Fruit fly (Drosophila melanogaster) whole organism: ENCODE measurements around the gene Ziz.

Experiments used
- CG8478 ChIP-seq: fragments of >200 bp; optimal IDR thresholded peaks from 2 replicates; lab custom pipeline; 2018; ENCODE audit warnings: inconsistent platforms
- Dll ChIP-seq: fragments of >200 bp; optimal IDR thresholded peaks from 2 replicates; lab custom pipeline; 2017
- pan ChIP-seq: fragments of >200 bp; optimal IDR thresholded peaks from 2 replicates; lab custom pipeline; 2017
- psq ChIP-seq: fragments of >200 bp; optimal IDR thresholded peaks from 2 replicates; lab custom pipeline; 2017
- usp ChIP-seq: fragments of >200 bp; optimal IDR thresholded peaks from 2 replicates; lab custom pipeline; 2017; ENCODE audit warnings: missing biosample characterization, missing genetic modification characterization, mixed read lengths

DNA sequence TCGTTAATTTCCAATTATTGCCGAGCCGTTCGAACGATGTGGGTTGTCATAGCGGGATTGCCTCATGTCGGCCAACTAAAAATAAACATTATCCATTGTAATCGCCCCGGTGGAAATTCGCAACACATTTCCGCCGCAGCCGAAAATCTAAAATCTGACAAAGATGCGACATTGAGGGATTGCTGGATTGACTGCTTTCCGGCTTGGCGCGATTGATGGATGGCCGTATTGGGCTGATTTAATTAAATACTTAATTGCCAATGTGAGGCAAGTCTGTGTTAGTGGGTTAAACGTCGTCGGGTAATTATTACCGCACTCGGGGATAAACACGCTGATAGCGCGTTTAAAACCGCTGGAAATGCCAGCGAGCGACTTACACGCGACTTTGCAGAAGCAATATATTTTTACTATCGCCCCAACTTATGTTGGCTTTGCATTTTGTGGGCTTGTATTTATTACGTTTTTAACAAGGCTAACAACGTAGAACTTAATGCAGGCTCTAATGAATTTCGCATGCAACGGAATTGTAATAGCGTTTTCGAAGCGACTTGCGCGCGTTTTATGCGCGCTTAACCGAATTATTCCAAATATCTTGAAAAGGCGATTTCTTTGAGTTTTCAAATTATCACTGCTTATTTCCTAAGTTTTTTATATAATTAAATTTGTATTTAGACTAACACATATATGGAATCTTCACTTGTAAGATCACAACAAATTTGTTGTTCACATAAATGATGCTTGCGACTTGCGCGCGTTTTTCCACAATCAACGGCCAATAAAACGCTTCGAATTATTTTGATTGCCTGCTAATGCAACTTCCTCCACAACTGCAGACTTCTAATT, 46.1 kb upstream of the Ziz start:
- no peak for TF ChIP-seq CG8478 (lab: Kevin White, UChicago)
- no peak for TF ChIP-seq usp (GFP tag; lab: Kevin White, UChicago)
- no peak for TF ChIP-seq psq (lab: Kevin White, UChicago)
- no peak for TF ChIP-seq Dll
- no peak for TF ChIP-seq pan (lab: Kevin White, UChicago)
